Worm (Caenorhabditis elegans) whole organism, early embryonic: ENCODE results near the gene clec-71.

ENCODE experiments used
- B0310.2 ChIP-seq: sonication (generic microtip); optimal IDR thresholded peaks from 2 replicates; lab custom pipeline; 2016; ENCODE audit warnings: mild to moderate bottlenecking, missing genetic modification characterization, missing compliant biosample characterization
- F13C5.2 ChIP-seq: sonication (generic microtip); optimal IDR thresholded peaks from 2 replicates; lab custom pipeline; 2017; ENCODE audit warnings: mild to moderate bottlenecking, missing genetic modification characterization, inconsistent platforms, missing compliant biosample characterization
- aly-1 ChIP-seq: sonication (generic microtip); optimal IDR thresholded peaks from 2 replicates; lab custom pipeline; 2016; ENCODE audit warnings: missing genetic modification characterization, missing compliant biosample characterization
- ama-1 ChIP-seq: fragments of 150-350 bp; optimal IDR thresholded peaks from 2 replicates; lab custom pipeline; 2014
- ceh-13 ChIP-seq: fragments of 200-800 bp; sonication (Bioruptor generic); optimal IDR thresholded peaks from 2 replicates; lab custom pipeline; 2018; ENCODE audit warnings: mild to moderate bottlenecking, missing genetic modification characterization, missing compliant biosample characterization
- ceh-36 ChIP-seq: sonication (generic microtip); optimal IDR thresholded peaks from 2 replicates; lab custom pipeline; 2016; ENCODE audit warnings: missing genetic modification characterization, inconsistent platforms, missing compliant biosample characterization
- ets-7 ChIP-seq: sonication (generic microtip); optimal IDR thresholded peaks from 2 replicates; lab custom pipeline; 2016; ENCODE audit warnings: missing genotype, missing genetic modification characterization, missing compliant biosample characterization
- flt-1 ChIP-seq: fragments of 200-800 bp; sonication (Bioruptor generic); IDR thresholded peaks from 2 replicates; pipeline ENCODE4 v1.3.6; 2022; ENCODE audit warnings: missing genetic modification characterization, missing compliant biosample characterization
- hnd-1 ChIP-seq: sonication (generic microtip); optimal IDR thresholded peaks from 2 replicates; lab custom pipeline; 2016; ENCODE audit warnings: missing genetic modification characterization, missing compliant biosample characterization
- pes-1 ChIP-seq: fragments of 200-800 bp; sonication (Bioruptor generic); IDR thresholded peaks from 2 replicates; pipeline ENCODE4 v1.3.6; 2022; ENCODE audit warnings: missing genetic modification reagents, missing genetic modification characterization, missing compliant biosample characterization
- scrt-1 ChIP-seq: fragments of 200-800 bp; sonication (Bioruptor generic); IDR thresholded peaks from 2 replicates; pipeline ENCODE4 v1.3.6; 2022; ENCODE audit warnings: missing genetic modification characterization, missing compliant biosample characterization
- tra-4 ChIP-seq: sonication (generic microtip); optimal IDR thresholded peaks from 2 replicates; lab custom pipeline; 2017; ENCODE audit warnings: missing genetic modification characterization, missing compliant biosample characterization

DNA sequence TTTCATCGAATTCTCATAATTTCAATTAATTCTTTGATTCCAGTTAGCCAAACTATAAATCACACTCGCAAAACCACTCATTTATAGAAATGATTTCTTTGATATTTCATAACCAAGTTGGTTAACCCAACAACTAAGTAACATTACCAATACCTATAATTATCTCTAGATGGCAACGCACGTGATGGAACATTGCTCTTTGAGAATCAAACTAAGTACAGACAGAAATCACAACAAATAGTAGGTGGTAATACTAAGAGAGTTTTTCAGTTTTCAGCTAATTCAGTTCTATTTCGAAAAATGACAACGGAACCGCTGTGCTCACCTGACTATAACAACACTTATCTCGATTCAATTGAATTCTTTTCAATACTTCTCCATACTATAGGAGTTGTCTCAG is 44.3 kb downstream of the clec-71 start, which contains the start of gene srh-223:
- no peak for TF ChIP-seq hnd-1 (tag; lab: Kevin White, UChicago)
- TF ChIP-seq ama-1 (lab: Kevin White, UChicago): no peak
- no peak for TF ChIP-seq flt-1
- TF ChIP-seq ceh-13 (GFP tag; lab: Kevin White, UChicago): no peak
- TF ChIP-seq B0310.2 (tag; lab: Kevin White, UChicago): no peak
- TF ChIP-seq ceh-36 (tag; lab: Kevin White, UChicago): no peak
- no peak for TF ChIP-seq scrt-1 (GFP tag; lab: Robert Waterston, UW)
- no peak for TF ChIP-seq aly-1 (tag; lab: Kevin White, UChicago)
- TF ChIP-seq ets-7 (tag; lab: Kevin White, UChicago): no peak
- no peak for TF ChIP-seq tra-4 (tag; lab: Kevin White, UChicago)
- no peak for TF ChIP-seq pes-1
- no peak for TF ChIP-seq F13C5.2 (tag; lab: Kevin White, UChicago)
